Worm (Caenorhabditis elegans) whole organism, L2 larva: ENCODE measurements around the gene folt-3.

Source experiments
- F13H6.1 ChIP-seq: sonication (generic microtip); optimal IDR thresholded peaks from 2 replicates; lab custom pipeline; 2016; ENCODE audit warnings: missing genetic modification characterization, missing compliant biosample characterization
- mdl-1 ChIP-seq, 2 experiments: fragments of 150-350 bp in 1 of 2; sonication (generic microtip) in 1 of 2; optimal IDR thresholded peaks; 2 replicates each; lab custom pipeline; 2017; ENCODE audit warnings: missing biosample characterization in 2 of 2, missing genetic modification characterization in 2 of 2
- nhr-10 ChIP-seq: sonication (generic microtip); optimal IDR thresholded peaks from 2 replicates; lab custom pipeline; 2017; ENCODE audit warnings: missing biosample characterization, missing genetic modification characterization
- nhr-12 ChIP-seq: fragments of 150-350 bp; optimal IDR thresholded peaks from 2 replicates; lab custom pipeline; 2014; ENCODE audit warnings: missing biosample characterization, missing genetic modification characterization
- nhr-21 ChIP-seq: fragments of 150-350 bp; optimal IDR thresholded peaks from 2 replicates; lab custom pipeline; 2014; ENCODE audit warnings: missing biosample characterization, missing genetic modification characterization
- unc-62 ChIP-seq: fragments of 150-350 bp; optimal IDR thresholded peaks from 2 replicates; lab custom pipeline; 2014; ENCODE audit warnings: missing biosample characterization, missing genetic modification reagents, missing genetic modification characterization

Gene folt-3

ce11 chrV:7553873-7554362 is 55.6 kb downstream of the folt-3 start, which contains the start of gene ttr-10:
ttr-10 (minus strand) TSS chrV:7553923.
- no peak for TF ChIP-seq F13H6.1 (tag; lab: Kevin White, UChicago)
- TF ChIP-seq mdl-1 (tag; optimal IDR thresholded peaks at IDR 0.05; lab: Kevin White, UChicago), result no peak
- no peak for TF ChIP-seq nhr-12 (tag; lab: Kevin White, UChicago)
- no peak for TF ChIP-seq nhr-21 (tag; lab: Kevin White, UChicago)
- TF ChIP-seq unc-62, result no peak
- TF ChIP-seq nhr-10 (tag; lab: Kevin White, UChicago), result no peak
- TF ChIP-seq, all 48 proteins: peak for 0
